Worm (Caenorhabditis elegans): ENCODE data around the gene Y45F10C.4.
"Not testable (repeated sequence)": the region's sequence is repeated elsewhere in the genome, so short reads cannot be mapped to it uniquely, and the experiment has no call there.

Gene Y45F10C.4

ce11 chrIV:13665073-13665472, 1.1 kb upstream of the Y45F10C.4 start:
- TF ChIP-seq sma-3 (GFP tag; optimal IDR thresholded peaks at IDR 0.05) (no peak), skn-1 (tag; optimal IDR thresholded peaks at IDR 0.05) (no peak), elt-1 (tag; optimal IDR thresholded peaks at IDR 0.05) (no peak), gmeb-1 (tag; optimal IDR thresholded peaks at IDR 0.05) (no peak)

- TF ChIP-seq ZK546.5, nhr-23, ztf-11 (tag; optimal IDR thresholded peaks at IDR 0.05): not testable (repeated sequence)
These were observed 1.4 kb downstream of the Y45F10C.4 start, which contains the start of gene Y45F10C.2 for ce11 chrIV:13662570-13662969. Gene Y45F10C.2, minus strand, starts transcription at chrIV:13662670.

DNA sequence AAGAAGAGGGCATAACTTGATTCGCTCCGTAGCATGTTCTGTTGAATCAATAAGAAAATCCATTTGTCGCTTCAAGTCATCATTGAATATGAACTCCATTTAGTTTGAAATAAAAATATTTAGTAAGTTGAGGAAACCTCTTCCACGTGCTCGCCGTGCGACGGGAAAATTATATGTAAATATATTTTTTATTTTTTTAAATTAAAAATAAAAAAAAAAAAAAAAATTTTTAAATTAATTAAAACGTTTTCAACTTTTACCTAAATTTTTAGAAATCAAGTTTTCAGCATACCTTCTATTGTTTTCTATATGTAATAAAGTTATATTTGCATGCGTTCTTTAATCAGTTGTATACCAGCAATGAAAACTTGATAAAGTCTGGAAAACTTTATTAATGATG, 4.5 kb downstream of the Y45F10C.4 start, which contains the start of gene Y45F10C.1:
Gene Y45F10C.1 (minus strand): TSS at position 101 of the 400 bp plus-strand sequence.
- TF ChIP-seq lin-11, ztf-4, nhr-237 (tag; optimal IDR thresholded peaks at IDR 0.05): not testable (repeated sequence)

- TF ChIP-seq elt-1, snpc-4, egl-27 (tag; optimal IDR thresholded peaks at IDR 0.05): not testable (repeated sequence)
These were observed 12.0 kb downstream of the Y45F10C.4 start, which contains the start of gene Y45F10C.6 for ce11 chrIV:13652023-13652422. Gene Y45F10C.6, plus strand, starts transcription at chrIV:13652323.

ce11 chrIV:13651411-13651810, 12.6 kb downstream of the Y45F10C.4 start, which contains the start of gene C08F11.12:
Gene C08F11.12, minus strand, starts transcription at chrIV:13651511.
- TF ChIP-seq ztf-1 (GFP tag; conservative IDR thresholded peaks at IDR 0.05); mdl-1 (tag; optimal IDR thresholded peaks at IDR 0.05); F13H6.1 (tag; optimal IDR thresholded peaks at IDR 0.05): not testable (repeated sequence)

DNA sequence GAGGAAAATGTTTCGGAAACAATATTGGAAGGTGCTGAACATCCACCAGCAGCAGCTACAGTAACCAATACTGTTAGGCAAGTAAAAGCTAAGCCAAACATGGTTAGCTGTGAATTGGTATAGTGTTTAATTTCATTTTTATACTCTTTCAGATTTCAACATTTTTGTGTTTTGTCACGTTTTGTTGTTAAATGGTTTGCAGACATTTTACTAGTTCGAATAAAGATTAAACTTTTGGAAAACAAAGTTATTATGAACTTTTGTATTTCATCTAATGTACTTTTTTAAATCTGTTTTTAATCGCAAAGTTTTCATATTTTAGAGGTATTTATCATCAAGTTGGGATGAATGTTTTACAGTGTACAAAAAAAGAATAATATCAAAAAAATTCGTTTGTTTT, 13.8 kb downstream of the Y45F10C.4 start, which contains the start of gene C08F11.17:
Gene C08F11.17 (minus strand): TSS at position 101 of the 400 bp plus-strand sequence.
- TF ChIP-seq fos-1 (tag; optimal IDR thresholded peaks at IDR 0.05) (no peak), ceh-16 (tag; optimal IDR thresholded peaks at IDR 0.05) (no peak), mdl-1 (tag; optimal IDR thresholded peaks at IDR 0.05) (no peak), unc-39 (tag; optimal IDR thresholded peaks at IDR 0.05) (no peak), ZK546.5 (tag; optimal IDR thresholded peaks at IDR 0.05) (no peak), F13H6.1 (tag; optimal IDR thresholded peaks at IDR 0.05) (no peak), aly-2 (tag; optimal IDR thresholded peaks at IDR 0.05) (no peak), nhr-77 (tag; optimal IDR thresholded peaks at IDR 0.05) (no peak), elt-1 (tag; optimal IDR thresholded peaks at IDR 0.05) (no peak), elt-3 (tag; optimal IDR thresholded peaks at IDR 0.05) (no peak), R02D3.7 (tag; optimal IDR thresholded peaks at IDR 0.05) (no peak), alr-1 (tag; optimal IDR thresholded peaks at IDR 0.05) (no peak), unc-55 (GFP tag; optimal IDR thresholded peaks at IDR 0.05) (no peak), nhr-23 (tag; optimal IDR thresholded peaks at IDR 0.05) (no peak)

ce11 chrIV:13649126-13649525, 14.9 kb downstream of the Y45F10C.4 start, which contains the start of gene C08F11.10:
Gene C08F11.10, minus strand, starts transcription at chrIV:13649226.
- no peak for TF ChIP-seq ztf-1 (GFP tag; conservative IDR thresholded peaks at IDR 0.05)
- no peak for TF ChIP-seq aly-2 (tag; optimal IDR thresholded peaks at IDR 0.05)
- no peak for TF ChIP-seq mab-5 (tag; optimal IDR thresholded peaks at IDR 0.05)
- TF ChIP-seq mdl-1 (tag; optimal IDR thresholded peaks at IDR 0.05) = no peak
- TF ChIP-seq sma-9 (GFP tag; optimal IDR thresholded peaks at IDR 0.05) = no peak
- no peak for TF ChIP-seq sma-9 (tag; optimal IDR thresholded peaks at IDR 0.05)
- no peak for TF ChIP-seq unc-62 (GFP tag; optimal IDR thresholded peaks at IDR 0.05)
- no peak for TF ChIP-seq ztf-4 (tag; optimal IDR thresholded peaks at IDR 0.05)
- TF ChIP-seq R02D3.7 (tag; optimal IDR thresholded peaks at IDR 0.05) = no peak
- TF ChIP-seq nhr-25 (tag; optimal IDR thresholded peaks at IDR 0.05) = no peak

Data from whole organism, L2 larva.